Fruit fly (Drosophila melanogaster) whole organism, embryonic: ENCODE results near the gene CG7483.
A peak's percentile ranks its signal among the peaks of the same experiment; 100 is the strongest.

Experiments
- ATbp ChIP-seq: fragments of 200-800 bp; sonication (Bioruptor generic); optimal IDR thresholded peaks from 2 replicates; lab custom pipeline; 2017; ENCODE audit warnings: missing biosample characterization, mild to moderate bottlenecking, missing genetic modification characterization, missing genetic modification reagents
- Atf3 ChIP-seq: fragments of 200-800 bp; sonication (Bioruptor generic); optimal IDR thresholded peaks from 3 replicates; lab custom pipeline; 2016; ENCODE audit warnings: missing biosample characterization, missing genetic modification characterization
- CG10654 ChIP-seq: fragments of 200-800 bp; sonication (Bioruptor generic); optimal IDR thresholded peaks from 2 replicates; lab custom pipeline; 2016; ENCODE audit warnings: missing biosample characterization, missing genetic modification characterization
- CG10959 ChIP-seq: fragments of 200-800 bp; sonication (Bioruptor generic); IDR thresholded peaks from 2 replicates; pipeline ENCODE4 v1.3.6; 2022; ENCODE audit warnings: missing biosample characterization, missing genetic modification characterization
- CG11093 ChIP-seq: fragments of 200-800 bp; sonication (Bioruptor generic); IDR thresholded peaks from 3 replicates; pipeline ENCODE4 v1.3.6; 2022; ENCODE audit warnings: missing biosample characterization, missing genetic modification characterization
- CG11723 ChIP-seq: fragments of 200-800 bp; sonication (Bioruptor generic); optimal IDR thresholded peaks from 2 replicates; lab custom pipeline; 2017; ENCODE audit warnings: missing biosample characterization, mild to moderate bottlenecking, missing genetic modification characterization
- CG1233 ChIP-seq: fragments of 200-800 bp; sonication (Bioruptor generic); optimal IDR thresholded peaks from 4 replicates; lab custom pipeline; 2018; ENCODE audit warnings: missing biosample characterization, mild to moderate bottlenecking, missing genetic modification characterization
- CG1529 ChIP-seq: fragments of 200-800 bp; sonication (Bioruptor generic); optimal IDR thresholded peaks from 3 replicates; lab custom pipeline; 2018; ENCODE audit warnings: missing biosample characterization, missing genetic modification characterization
- CG16863 ChIP-seq: fragments of 200-800 bp; sonication (Bioruptor generic); optimal IDR thresholded peaks from 3 replicates; lab custom pipeline; 2016; ENCODE audit warnings: missing biosample characterization, missing genetic modification characterization
- CG17186 ChIP-seq: fragments of 200-800 bp; sonication (Bioruptor generic); optimal IDR thresholded peaks from 3 replicates; lab custom pipeline; 2017; ENCODE audit warnings: missing biosample characterization, missing genetic modification reagents, missing genetic modification characterization
- CG17612 ChIP-seq: fragments of 200-800 bp; sonication (Bioruptor generic); IDR thresholded peaks from 2 replicates; pipeline ENCODE4 v1.3.6; 2022; ENCODE audit warnings: missing biosample characterization, missing genetic modification characterization
- CG18262 ChIP-seq: fragments of 200-800 bp; optimal IDR thresholded peaks from 3 replicates; lab custom pipeline; 2019; ENCODE audit warnings: missing biosample characterization, mild to moderate bottlenecking, missing genetic modification characterization, moderate library complexity
- CG18599 ChIP-seq: fragments of 200-800 bp; sonication (Bioruptor generic); optimal IDR thresholded peaks from 3 replicates; lab custom pipeline; 2017; ENCODE audit warnings: missing biosample characterization, missing genetic modification characterization, mild to moderate bottlenecking, moderate library complexity, missing genetic modification reagents
- CG2202 ChIP-seq: fragments of 200-800 bp; sonication (Bioruptor generic); optimal IDR thresholded peaks from 2 replicates; lab custom pipeline; 2018; ENCODE audit warnings: missing biosample characterization, mild to moderate bottlenecking, missing genetic modification characterization
- CG30431 ChIP-seq: fragments of 200-800 bp; sonication (Bioruptor generic); optimal IDR thresholded peaks from 2 replicates; lab custom pipeline; 2017; ENCODE audit warnings: missing biosample characterization, missing genetic modification characterization
- CG31388 ChIP-seq: fragments of 200-800 bp; sonication (Bioruptor generic); optimal IDR thresholded peaks from 2 replicates; lab custom pipeline; 2016; ENCODE audit warnings: missing biosample characterization, missing genetic modification characterization
- CG3163 ChIP-seq: fragments of 200-800 bp; sonication (Bioruptor generic); optimal IDR thresholded peaks from 3 replicates; lab custom pipeline; 2016; ENCODE audit warnings: missing biosample characterization, missing genetic modification characterization
- CG34422 ChIP-seq: fragments of 200-800 bp; sonication (Bioruptor generic); IDR thresholded peaks from 3 replicates; pipeline ENCODE4 v1.3.6; 2022; ENCODE audit warnings: missing biosample characterization, missing genetic modification characterization
- CG3995 ChIP-seq: fragments of 200-800 bp; sonication (Bioruptor generic); optimal IDR thresholded peaks from 3 replicates; lab custom pipeline; 2016; ENCODE audit warnings: missing biosample characterization, missing genetic modification characterization
- CG4328 ChIP-seq: fragments of 200-800 bp; sonication (Bioruptor generic); optimal IDR thresholded peaks from 3 replicates; lab custom pipeline; 2017; ENCODE audit warnings: missing biosample characterization, missing genetic modification reagents, missing genetic modification characterization
- CG5245 ChIP-seq: fragments of 200-800 bp; sonication (Bioruptor generic); optimal IDR thresholded peaks from 3 replicates; lab custom pipeline; 2016; ENCODE audit warnings: missing biosample characterization, missing genetic modification characterization
- CG5953 ChIP-seq: fragments of 200-800 bp; sonication (Bioruptor generic); IDR thresholded peaks from 2 replicates; pipeline ENCODE4 v1.3.6; 2022; ENCODE audit warnings: missing biosample characterization, missing genetic modification characterization
- CG6654 ChIP-seq: fragments of 200-800 bp; sonication (Bioruptor generic); optimal IDR thresholded peaks from 2 replicates; lab custom pipeline; 2017; ENCODE audit warnings: missing biosample characterization, mild to moderate bottlenecking, missing genetic modification characterization
- CG6683 ChIP-seq: fragments of 200-800 bp; sonication (Bioruptor generic); optimal IDR thresholded peaks from 2 replicates; lab custom pipeline; 2017; ENCODE audit warnings: missing biosample characterization, mild to moderate bottlenecking, missing genetic modification characterization, missing genetic modification reagents
- CG7271 ChIP-seq: fragments of 200-800 bp; sonication (Bioruptor generic); optimal IDR thresholded peaks from 2 replicates; lab custom pipeline; 2018; ENCODE audit warnings: missing biosample characterization, mild to moderate bottlenecking, missing genetic modification characterization, moderate library complexity
- CG8478 ChIP-seq: fragments of >200 bp; optimal IDR thresholded peaks from 2 replicates; lab custom pipeline; 2018
- CG9797 ChIP-seq: fragments of 200-800 bp; sonication (Bioruptor generic); optimal IDR thresholded peaks from 3 replicates; lab custom pipeline; 2018; ENCODE audit warnings: missing biosample characterization, mild to moderate bottlenecking, missing genetic modification characterization
- CG9876 ChIP-seq: fragments of 200-800 bp; sonication (Bioruptor generic); optimal IDR thresholded peaks from 2 replicates; lab custom pipeline; 2016; ENCODE audit warnings: missing biosample characterization, missing genetic modification characterization
- Gug ChIP-seq: fragments of 200-800 bp; sonication (Bioruptor generic); IDR thresholded peaks from 4 replicates; pipeline ENCODE4 v1.3.6; 2022; ENCODE audit warnings: missing biosample characterization, missing genetic modification characterization
- H2.0 ChIP-seq: fragments of 200-800 bp; sonication (Bioruptor generic); IDR thresholded peaks from 2 replicates; pipeline ENCODE4 v1.3.6; 2022; ENCODE audit warnings: missing biosample characterization, missing genetic modification characterization
- Mrtf ChIP-seq: fragments of 200-800 bp; sonication (Bioruptor generic); IDR thresholded peaks from 3 replicates; pipeline ENCODE4 v1.3.6; 2022; ENCODE audit warnings: missing biosample characterization, missing genetic modification characterization
- NC2β ChIP-seq: fragments of 200-800 bp; sonication (Bioruptor generic); optimal IDR thresholded peaks from 2 replicates; lab custom pipeline; 2016; ENCODE audit warnings: missing biosample characterization, missing genetic modification characterization
- Rfx ChIP-seq: fragments of 200-800 bp; sonication (Bioruptor generic); IDR thresholded peaks from 2 replicates; pipeline ENCODE4 v1.3.6; 2022; ENCODE audit warnings: missing biosample characterization, missing genetic modification characterization
- Scr ChIP-seq: fragments of 200-800 bp; sonication (Bioruptor generic); IDR thresholded peaks from 2 replicates; pipeline ENCODE4 v1.3.6; 2022; ENCODE audit warnings: missing biosample characterization, missing genetic modification characterization; ENCODE audit not compliant: partially characterized antibody
- Sox102F ChIP-seq: fragments of 200-800 bp; sonication (Bioruptor generic); optimal IDR thresholded peaks from 2 replicates; lab custom pipeline; 2018; ENCODE audit warnings: missing biosample characterization, mild to moderate bottlenecking, missing genetic modification characterization, moderate library complexity
- al ChIP-seq: fragments of 200-800 bp; sonication (Bioruptor generic); IDR thresholded peaks from 2 replicates; pipeline ENCODE4 v1.3.6; 2022; ENCODE audit warnings: missing biosample characterization, missing genetic modification characterization
- ara ChIP-seq: fragments of 200-800 bp; sonication (Bioruptor generic); IDR thresholded peaks from 2 replicates; pipeline ENCODE4 v1.3.6; 2022; ENCODE audit warnings: missing biosample characterization, missing genetic modification characterization
- caup ChIP-seq: fragments of 200-800 bp; sonication (Bioruptor generic); optimal IDR thresholded peaks from 3 replicates; lab custom pipeline; 2017; ENCODE audit warnings: missing biosample characterization, mild to moderate bottlenecking, missing genetic modification characterization, moderate library complexity; ENCODE audit not compliant: severe bottlenecking
- cg ChIP-seq: fragments of 200-800 bp; sonication (Bioruptor generic); optimal IDR thresholded peaks from 3 replicates; lab custom pipeline; 2019; ENCODE audit warnings: missing biosample characterization, mild to moderate bottlenecking, missing genetic modification characterization, moderate library complexity
- chinmo ChIP-seq: fragments of 200-800 bp; sonication (Bioruptor generic); IDR thresholded peaks from 4 replicates; pipeline ENCODE4 v1.3.6; 2022; ENCODE audit warnings: missing biosample characterization, missing genetic modification characterization; ENCODE audit not compliant: partially characterized antibody
- croc ChIP-seq: fragments of 200-800 bp; sonication (Bioruptor generic); conservative IDR thresholded peaks from 3 replicates; pipeline ENCODE4 v1.3.6; 2022; ENCODE audit warnings: missing biosample characterization, missing genetic modification characterization
- fu2 ChIP-seq: fragments of 200-800 bp; sonication (Bioruptor generic); optimal IDR thresholded peaks from 2 replicates; lab custom pipeline; 2016; ENCODE audit warnings: missing biosample characterization, missing genetic modification characterization
- ham ChIP-seq: fragments of 200-800 bp; sonication (Bioruptor generic); IDR thresholded peaks from 2 replicates; pipeline ENCODE4 v1.3.6; 2022; ENCODE audit warnings: missing biosample characterization, missing genetic modification characterization
- kay ChIP-seq: fragments of 200-800 bp; sonication (Bioruptor generic); optimal IDR thresholded peaks from 2 replicates; lab custom pipeline; 2016; ENCODE audit warnings: missing biosample characterization, missing genetic modification characterization
- pfk ChIP-seq: fragments of 200-800 bp; sonication (Bioruptor generic); optimal IDR thresholded peaks from 2 replicates; lab custom pipeline; 2018; ENCODE audit warnings: missing biosample characterization, mild to moderate bottlenecking, missing genetic modification characterization, moderate library complexity
- pnt ChIP-seq: fragments of 200-800 bp; sonication (Bioruptor generic); optimal IDR thresholded peaks from 3 replicates; lab custom pipeline; 2016; ENCODE audit warnings: missing biosample characterization, missing genetic modification characterization
- repo ChIP-seq: fragments of 200-800 bp; sonication (Bioruptor generic); optimal IDR thresholded peaks from 2 replicates; lab custom pipeline; 2016; ENCODE audit warnings: missing biosample characterization, missing genetic modification characterization
- run ChIP-seq: fragments of 200-800 bp; sonication (Bioruptor generic); optimal IDR thresholded peaks from 3 replicates; lab custom pipeline; 2018; ENCODE audit warnings: missing biosample characterization, mild to moderate bottlenecking, missing genetic modification characterization
- sna ChIP-seq: fragments of 200-800 bp; sonication (Bioruptor generic); IDR thresholded peaks from 2 replicates; pipeline ENCODE4 v1.3.6; 2022; ENCODE audit warnings: missing biosample characterization, missing genetic modification characterization; ENCODE audit not compliant: partially characterized antibody
- vnd ChIP-seq: fragments of 200-800 bp; sonication (Bioruptor generic); IDR thresholded peaks from 3 replicates; pipeline ENCODE4 v1.3.6; 2022; ENCODE audit warnings: missing biosample characterization, missing genetic modification characterization; ENCODE audit not compliant: partially characterized antibody
- zen ChIP-seq: fragments of 200-800 bp; sonication (Bioruptor generic); optimal IDR thresholded peaks from 3 replicates; lab custom pipeline; 2018; ENCODE audit warnings: missing biosample characterization, mild to moderate bottlenecking, missing genetic modification characterization, moderate library complexity

CG7483 gene

DNA sequence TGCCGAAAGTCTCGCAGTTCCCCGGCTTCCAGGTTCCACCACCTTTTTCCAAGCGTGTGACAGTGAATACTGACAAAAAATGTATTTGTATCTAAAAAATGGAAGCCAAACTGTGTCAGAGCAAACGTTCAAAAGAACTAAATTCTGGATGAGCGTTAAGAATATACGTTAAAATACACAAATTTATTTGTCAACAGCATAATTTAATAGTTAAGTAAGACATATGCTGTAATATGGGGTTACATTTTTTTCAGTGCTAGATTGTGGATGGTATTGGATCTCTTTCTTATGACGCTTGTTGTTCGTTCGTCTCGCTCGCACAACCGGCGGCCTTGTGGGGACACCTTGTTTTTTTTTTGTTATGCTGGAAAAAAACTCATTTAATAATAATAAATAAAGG lies 42.6 kb downstream of the CG7483 start (continued):
- TF ChIP-seq CG7271 (tag; lab: Kevin White, UChicago) (peak; percentile 37), Rfx (GFP tag; lab: Robert Waterston, UW) (peak; percentile 99), CG3163 (GFP tag; lab: Kevin White, UChicago) (peak; percentile 84), ara (GFP tag; lab: Robert Waterston, UW) (peak; percentile 78), pnt (peak; percentile 95), pfk (GFP tag; lab: Kevin White, UChicago) (no peak), caup (GFP tag; lab: Kevin White, UChicago) (peak; percentile 97), Scr (GFP tag; lab: Robert Waterston, UW) (no peak), al (GFP tag; lab: Robert Waterston, UW) (peak; percentile 97), kay (GFP tag; lab: Kevin White, UChicago) (peak; percentile 96), cg (no peak), CG11723 (GFP tag; lab: Kevin White, UChicago) (peak; percentile 80), CG1233 (GFP tag; lab: Kevin White, UChicago) (peak; percentile 92), CG3995 (peak; percentile 56), CG17612 (GFP tag; lab: Robert Waterston, UW) (peak; percentile 87), CG5245 (GFP tag; lab: Kevin White, UChicago) (peak; percentile 92), CG17186 (GFP tag; lab: Kevin White, UChicago) (peak; percentile 29), CG30431 (peak; percentile 85), CG16863 (GFP tag; lab: Kevin White, UChicago) (peak; percentile 90), CG9876 (GFP tag; lab: Kevin White, UChicago) (peak; percentile 91), Mrtf (GFP tag; lab: Robert Waterston, UW) (peak; percentile 94), ham (GFP tag; lab: Robert Waterston, UW) (peak; percentile 85; the same call in 1 of the 2 replicates), H2.0 (GFP tag; lab: Robert Waterston, UW) (peak; percentile 92), CG2202 (tag; lab: Kevin White, UChicago) (peak; percentile 75), fu2 (peak; percentile 97), CG31388 (peak; percentile 88), CG10654 (GFP tag; lab: Kevin White, UChicago) (peak; percentile 93), Gug (peak; percentile 90), sna (GFP tag; lab: Robert Waterston, UW) (no peak), CG9797 (GFP tag; lab: Kevin White, UChicago) (no peak), ATbp (GFP tag; lab: Kevin White, UChicago) (peak; percentile 94), CG6654 (peak; percentile 82), run (tag; lab: Kevin White, UChicago) (peak; percentile 88), CG4328 (GFP tag; lab: Kevin White, UChicago) (peak; percentile 68), chinmo (GFP tag; lab: Robert Waterston, UW) (no peak), Atf3 (GFP tag; lab: Kevin White, UChicago) (peak; percentile 91), Sox102F (peak; percentile 96), CG8478 (lab: Kevin White, UChicago) (no peak), zen (tag; lab: Kevin White, UChicago) (peak; percentile 86), CG18262 (peak; percentile 86), croc (peak; percentile 80), repo (peak; percentile 96), CG11093 (peak; percentile 89), CG1529 (GFP tag; lab: Kevin White, UChicago) (peak; percentile 77), CG18599 (GFP tag; lab: Kevin White, UChicago) (peak; percentile 98), NC2β (GFP tag; lab: Kevin White, UChicago) (peak; percentile 91), CG34422 (peak; percentile 92), CG5953 (GFP tag; lab: Robert Waterston, UW) (peak; percentile 90), CG6683 (GFP tag; lab: Kevin White, UChicago) (peak; percentile 90), vnd (GFP tag; lab: Robert Waterston, UW) (no peak), CG10959 (GFP tag; lab: Robert Waterston, UW) (peak; percentile 63; the same call in 1 of the 2 replicates)
